Fruit fly (Drosophila melanogaster) whole organism, embryonic: ENCODE data around the gene CG13481.

ENCODE experiments used
- CG10209 ChIP-seq: fragments of 200-800 bp; sonication (Bioruptor generic); optimal IDR thresholded peaks from 3 replicates; lab custom pipeline; 2017; ENCODE audit warnings: missing biosample characterization, mild to moderate bottlenecking, missing genetic modification characterization, missing genetic modification reagents
- CG1024 ChIP-seq: fragments of 200-800 bp; sonication (Bioruptor generic); IDR thresholded peaks from 2 replicates; pipeline ENCODE4 v1.3.6; 2022; ENCODE audit warnings: missing biosample characterization, missing genetic modification characterization
- CG11085 ChIP-seq: fragments of 200-800 bp; sonication (Bioruptor generic); IDR thresholded peaks from 2 replicates; pipeline ENCODE4 v1.3.6; 2022; ENCODE audit warnings: missing biosample characterization, missing genetic modification characterization
- CG11560 ChIP-seq: fragments of 200-800 bp; sonication (Bioruptor generic); IDR thresholded peaks from 3 replicates; pipeline ENCODE4 v1.3.6; 2022; ENCODE audit warnings: missing biosample characterization, missing genetic modification characterization
- CG12155 ChIP-seq: fragments of 200-800 bp; sonication (Bioruptor generic); optimal IDR thresholded peaks from 3 replicates; lab custom pipeline; 2016; ENCODE audit warnings: missing biosample characterization, missing genetic modification characterization
- CG15073 ChIP-seq: fragments of 200-800 bp; sonication (Bioruptor generic); optimal IDR thresholded peaks from 2 replicates; lab custom pipeline; 2016; ENCODE audit warnings: missing biosample characterization, missing genetic modification characterization
- CG15269 ChIP-seq: fragments of 200-800 bp; sonication (Bioruptor generic); optimal IDR thresholded peaks from 2 replicates; lab custom pipeline; 2018; ENCODE audit warnings: missing biosample characterization, mild to moderate bottlenecking, missing genetic modification characterization, moderate library complexity
- CG15479 ChIP-seq: fragments of 200-800 bp; sonication (Bioruptor generic); optimal IDR thresholded peaks from 3 replicates; lab custom pipeline; 2019; ENCODE audit warnings: missing biosample characterization, mild to moderate bottlenecking, missing genetic modification characterization, moderate library complexity
- CG16779 ChIP-seq: fragments of 200-800 bp; sonication (Bioruptor generic); IDR thresholded peaks from 2 replicates; pipeline ENCODE4 v1.3.6; 2022; ENCODE audit warnings: missing biosample characterization, missing genetic modification characterization
- CG17361 ChIP-seq: fragments of 200-800 bp; sonication (Bioruptor generic); IDR thresholded peaks from 3 replicates; pipeline ENCODE4 v1.3.6; 2022; ENCODE audit warnings: missing biosample characterization, missing genetic modification characterization
- CG17829 ChIP-seq: fragments of 200-800 bp; optimal IDR thresholded peaks from 2 replicates; lab custom pipeline; 2019; ENCODE audit warnings: missing biosample characterization, mild to moderate bottlenecking, missing genetic modification characterization, moderate library complexity
- CG1832 ChIP-seq: fragments of 200-800 bp; sonication (Bioruptor generic); optimal IDR thresholded peaks from 2 replicates; lab custom pipeline; 2017; ENCODE audit warnings: missing biosample characterization, mild to moderate bottlenecking, missing genetic modification characterization, inconsistent platforms
- CG18764 ChIP-seq: fragments of 200-800 bp; sonication (Bioruptor generic); optimal IDR thresholded peaks from 3 replicates; lab custom pipeline; 2016; ENCODE audit warnings: missing biosample characterization, missing genetic modification characterization
- CG2129 ChIP-seq: fragments of 200-800 bp; sonication (Bioruptor generic); IDR thresholded peaks from 2 replicates; pipeline ENCODE4 v1.3.6; 2022; ENCODE audit warnings: missing biosample characterization, missing genetic modification characterization; ENCODE audit not compliant: partially characterized antibody
- CG33557 ChIP-seq: fragments of 200-800 bp; sonication (Bioruptor generic); optimal IDR thresholded peaks from 2 replicates; lab custom pipeline; 2019; ENCODE audit warnings: missing biosample characterization, mild to moderate bottlenecking, missing genetic modification characterization, moderate library complexity
- CG4404 ChIP-seq: fragments of 200-800 bp; sonication (Bioruptor generic); IDR thresholded peaks from 2 replicates; pipeline ENCODE4 v1.3.6; 2022; ENCODE audit warnings: missing biosample characterization, missing genetic modification characterization
- CG4730 ChIP-seq: fragments of 200-800 bp; sonication (Bioruptor generic); IDR thresholded peaks from 2 replicates; pipeline ENCODE4 v1.3.6; 2022; ENCODE audit warnings: missing biosample characterization, missing genetic modification characterization
- CG7357 ChIP-seq: fragments of 200-800 bp; sonication (Bioruptor generic); IDR thresholded peaks from 3 replicates; pipeline ENCODE4 v1.3.6; 2022; ENCODE audit warnings: missing biosample characterization, missing genetic modification characterization
- CG8388 ChIP-seq: fragments of 200-800 bp; sonication (Bioruptor generic); optimal IDR thresholded peaks from 2 replicates; lab custom pipeline; 2019; ENCODE audit warnings: missing biosample characterization, mild to moderate bottlenecking, missing genetic modification characterization, moderate library complexity
- CG9932 ChIP-seq: fragments of 200-800 bp; sonication (Bioruptor generic); IDR thresholded peaks from 2 replicates; pipeline ENCODE4 v1.3.6; 2022; ENCODE audit warnings: missing biosample characterization, missing genetic modification characterization
- Camta ChIP-seq: fragments of 200-800 bp; sonication (Bioruptor generic); optimal IDR thresholded peaks from 2 replicates; lab custom pipeline; 2016; ENCODE audit warnings: missing biosample characterization, missing genetic modification characterization
- Dp ChIP-seq: fragments of 200-800 bp; sonication (Bioruptor generic); optimal IDR thresholded peaks from 2 replicates; lab custom pipeline; 2018; ENCODE audit warnings: missing biosample characterization, mild to moderate bottlenecking, missing genetic modification characterization, moderate library complexity
- Fer2 ChIP-seq: fragments of 200-800 bp; sonication (Bioruptor generic); optimal IDR thresholded peaks from 2 replicates; lab custom pipeline; 2018; ENCODE audit warnings: missing biosample characterization, mild to moderate bottlenecking, missing genetic modification characterization, moderate library complexity
- Hand ChIP-seq: fragments of 200-800 bp; sonication (Bioruptor generic); optimal IDR thresholded peaks from 2 replicates; lab custom pipeline; 2017; ENCODE audit warnings: mild to moderate bottlenecking, missing biosample characterization, missing genetic modification reagents, missing genetic modification characterization
- Hmx ChIP-seq: fragments of 200-800 bp; sonication (Bioruptor generic); optimal IDR thresholded peaks from 2 replicates; lab custom pipeline; 2016; ENCODE audit warnings: missing biosample characterization, missing genetic modification characterization
- Hr39 ChIP-seq: fragments of >200 bp; optimal IDR thresholded peaks from 2 replicates; lab custom pipeline; 2017
- Meics ChIP-seq: fragments of 200-800 bp; sonication (Bioruptor generic); optimal IDR thresholded peaks from 2 replicates; lab custom pipeline; 2017; ENCODE audit warnings: missing biosample characterization, mild to moderate bottlenecking, missing genetic modification characterization
- Mrtf ChIP-seq: fragments of 200-800 bp; sonication (Bioruptor generic); IDR thresholded peaks from 3 replicates; pipeline ENCODE4 v1.3.6; 2022; ENCODE audit warnings: missing biosample characterization, missing genetic modification characterization
- Nf-YC ChIP-seq: fragments of 200-800 bp; optimal IDR thresholded peaks from 3 replicates; lab custom pipeline; 2019; ENCODE audit warnings: missing biosample characterization, mild to moderate bottlenecking, missing genetic modification characterization, moderate library complexity
- Scr ChIP-seq: fragments of 200-800 bp; sonication (Bioruptor generic); IDR thresholded peaks from 2 replicates; pipeline ENCODE4 v1.3.6; 2022; ENCODE audit warnings: missing biosample characterization, missing genetic modification characterization; ENCODE audit not compliant: partially characterized antibody
- Tbp ChIP-seq: fragments of >200 bp; optimal IDR thresholded peaks from 2 replicates; lab custom pipeline; 2018; ENCODE audit warnings: missing biosample characterization, missing genetic modification characterization
- Xrp1 ChIP-seq: fragments of 200-800 bp; sonication (Bioruptor generic); IDR thresholded peaks from 2 replicates; pipeline ENCODE4 v1.3.6; 2022; ENCODE audit warnings: missing biosample characterization, missing genetic modification characterization
- ab ChIP-seq: fragments of 200-800 bp; sonication (Bioruptor generic); optimal IDR thresholded peaks from 2 replicates; lab custom pipeline; 2016; ENCODE audit warnings: missing biosample characterization, missing genetic modification characterization
- abd-A ChIP-seq: fragments of 200-800 bp; sonication (Bioruptor generic); optimal IDR thresholded peaks from 3 replicates; lab custom pipeline; 2019; ENCODE audit warnings: missing biosample characterization, mild to moderate bottlenecking, missing genetic modification characterization, moderate library complexity
- ara ChIP-seq: fragments of 200-800 bp; sonication (Bioruptor generic); IDR thresholded peaks from 2 replicates; pipeline ENCODE4 v1.3.6; 2022; ENCODE audit warnings: missing biosample characterization, missing genetic modification characterization
- bsh ChIP-seq, 2 experiments: fragments of 200-800 bp; sonication (Bioruptor generic); optimal IDR thresholded peaks; 2 replicates each; lab custom pipeline; 2017 to 2018; ENCODE audit warnings: mild to moderate bottlenecking in 2 of 2, missing biosample characterization in 2 of 2, missing genetic modification characterization in 2 of 2, moderate library complexity in 1 of 2
- cas ChIP-seq: fragments of 200-800 bp; sonication (Bioruptor generic); IDR thresholded peaks from 2 replicates; pipeline ENCODE4 v1.3.6; 2022; ENCODE audit warnings: missing biosample characterization, missing genetic modification characterization
- crol ChIP-seq: fragments of 200-800 bp; sonication (Bioruptor generic); IDR thresholded peaks from 2 replicates; pipeline ENCODE4 v1.3.6; 2022; ENCODE audit warnings: missing biosample characterization, missing genetic modification characterization
- da ChIP-seq: fragments of 200-800 bp; sonication (Bioruptor generic); optimal IDR thresholded peaks from 2 replicates; lab custom pipeline; 2016; ENCODE audit warnings: missing biosample characterization, missing genetic modification characterization
- esg ChIP-seq: fragments of 200-800 bp; sonication (Bioruptor generic); conservative IDR thresholded peaks from 2 replicates; pipeline ENCODE4 v1.3.6; 2022; ENCODE audit warnings: missing biosample characterization, missing genetic modification characterization
- ind ChIP-seq: fragments of 200-800 bp; sonication (Bioruptor generic); optimal IDR thresholded peaks from 3 replicates; lab custom pipeline; 2016; ENCODE audit warnings: missing biosample characterization, missing genetic modification characterization
- jumu ChIP-seq: fragments of 200-800 bp; sonication (Bioruptor generic); optimal IDR thresholded peaks from 3 replicates; lab custom pipeline; 2016; ENCODE audit warnings: missing biosample characterization, missing genetic modification characterization
- knrl ChIP-seq: fragments of 200-800 bp; sonication (Bioruptor generic); IDR thresholded peaks from 3 replicates; pipeline ENCODE4 v1.3.6; 2022; ENCODE audit warnings: missing biosample characterization, missing genetic modification characterization; ENCODE audit not compliant: partially characterized antibody
- lmd ChIP-seq: fragments of 200-800 bp; sonication (Bioruptor generic); IDR thresholded peaks from 2 replicates; pipeline ENCODE4 v1.3.6; 2022; ENCODE audit warnings: missing biosample characterization, missing genetic modification characterization
- mirr ChIP-seq: fragments of 200-800 bp; sonication (Bioruptor generic); optimal IDR thresholded peaks from 3 replicates; lab custom pipeline; 2018; ENCODE audit warnings: missing biosample characterization, mild to moderate bottlenecking, missing genetic modification characterization
- pfk ChIP-seq: fragments of 200-800 bp; sonication (Bioruptor generic); optimal IDR thresholded peaks from 2 replicates; lab custom pipeline; 2018; ENCODE audit warnings: missing biosample characterization, mild to moderate bottlenecking, missing genetic modification characterization, moderate library complexity
- sd ChIP-seq: fragments of 200-800 bp; sonication (Bioruptor generic); optimal IDR thresholded peaks from 3 replicates; lab custom pipeline; 2018; ENCODE audit warnings: missing biosample characterization, mild to moderate bottlenecking, missing genetic modification characterization, moderate library complexity
- sob ChIP-seq: fragments of 200-800 bp; sonication (Bioruptor generic); IDR thresholded peaks from 2 replicates; pipeline ENCODE4 v1.3.6; 2022; ENCODE audit warnings: missing biosample characterization, missing genetic modification characterization
- stc ChIP-seq: fragments of 200-800 bp; sonication (Bioruptor generic); IDR thresholded peaks from 2 replicates; pipeline ENCODE4 v1.3.6; 2022; ENCODE audit warnings: missing biosample characterization, missing genetic modification characterization
- tio ChIP-seq: fragments of 200-800 bp; sonication (Bioruptor generic); optimal IDR thresholded peaks from 2 replicates; lab custom pipeline; 2017; ENCODE audit warnings: missing biosample characterization, missing genetic modification characterization, inconsistent platforms
- z ChIP-seq: fragments of 200-800 bp; sonication (Bioruptor generic); IDR thresholded peaks from 3 replicates; pipeline ENCODE4 v1.3.6; 2022; ENCODE audit warnings: missing biosample characterization, missing genetic modification characterization

CG13481 gene

dm6 chr3L:14410146-14410676 lies 40.7 kb upstream of the CG13481 start, which contains the start of gene CG3919 (continued):
- TF ChIP-seq ara (GFP tag; lab: Robert Waterston, UW) (peak; percentile 57), CG8388 (GFP tag; lab: Kevin White, UChicago) (peak; percentile 54), knrl (GFP tag; lab: Robert Waterston, UW) (no peak), Scr (no peak), z (peak; percentile 91), da (GFP tag; lab: Kevin White, UChicago) (no peak), ab (GFP tag; lab: Kevin White, UChicago) (peak; percentile 35), CG4404 (peak; percentile 30; the same call in 1 of the 2 replicates), CG1024 (GFP tag; lab: Robert Waterston, UW) (no peak), CG33557 (GFP tag; lab: Kevin White, UChicago) (peak; percentile 33), mirr (no peak), Camta (GFP tag; lab: Kevin White, UChicago) (peak; percentile 10), CG10209 (GFP tag; lab: Kevin White, UChicago) (peak; percentile 61), stc (GFP tag; lab: Robert Waterston, UW) (no peak; the same call in 1 of the 2 replicates), CG9932 (GFP tag; lab: Robert Waterston, UW) (peak; percentile 79), ind (GFP tag; lab: Kevin White, UChicago) (peak; percentile 52), jumu (peak; percentile 71), Mrtf (GFP tag; lab: Robert Waterston, UW) (peak; percentile 53; the same call in 1 of the 3 replicates), Hmx (no peak), Meics (peak; percentile 57), tio (GFP tag; lab: Kevin White, UChicago) (peak; percentile 71), Hand (GFP tag; lab: Kevin White, UChicago) (no peak), sob (GFP tag; lab: Robert Waterston, UW) (peak; percentile 72), Dp (GFP tag; lab: Kevin White, UChicago) (no peak), sd (no peak), Nf-YC (tag; lab: Kevin White, UChicago) (peak; percentile 50), CG4730 (GFP tag; lab: Robert Waterston, UW) (peak; percentile 25; the same call in 1 of the 2 replicates), Hr39 (lab: Kevin White, UChicago) (no peak), CG1832 (GFP tag; lab: Kevin White, UChicago) (no peak), Xrp1 (GFP tag; lab: Robert Waterston, UW) (peak; percentile 76), CG11560 (tag; lab: Robert Waterston, UW) (no peak), CG16779 (GFP tag; lab: Robert Waterston, UW) (peak; percentile 72; the same call in 1 of the 2 replicates), CG15479 (peak; percentile 11), CG17829 (tag; lab: Kevin White, UChicago) (peak; percentile 61), CG12155 (GFP tag; lab: Kevin White, UChicago) (peak; percentile 48), esg (GFP tag; lab: Robert Waterston, UW) (peak; percentile 35; the same call in 1 of the 2 replicates), lmd (peak; percentile 42), Tbp (GFP tag; lab: Kevin White, UChicago) (no peak), CG2129 (GFP tag; lab: Robert Waterston, UW) (no peak), abd-A (tag; lab: Kevin White, UChicago) (no peak), cas (GFP tag; lab: Robert Waterston, UW) (no peak), CG17361 (GFP tag; lab: Robert Waterston, UW) (peak; percentile 81), bsh (GFP tag; optimal IDR thresholded peaks at IDR 0.05; lab: Kevin White, UChicago) (peak in 1 of 2 experiments; percentile 38), CG15269 (tag; lab: Kevin White, UChicago) (peak; percentile 47), CG15073 (no peak), Fer2 (no peak), CG18764 (no peak), CG11085 (no peak), pfk (no peak), CG7357 (GFP tag; lab: Robert Waterston, UW) (peak; percentile 47; the same call in 1 of the 3 replicates), crol (no peak)
